Worm (Caenorhabditis elegans) whole organism, midembryonic: ENCODE data around the gene apt-9.

Source experiments
- T22C8.4 ChIP-seq: fragments of 200-800 bp; sonication (Bioruptor generic); IDR thresholded peaks from 2 replicates; pipeline ENCODE4 v1.3.6; 2022; ENCODE audit warnings: missing genetic modification characterization, missing compliant biosample characterization
- cog-1 ChIP-seq: sonication (generic microtip); optimal IDR thresholded peaks from 2 replicates; lab custom pipeline; 2016; ENCODE audit warnings: missing genetic modification characterization, missing compliant biosample characterization
- flt-1 ChIP-seq: fragments of 200-800 bp; sonication (Bioruptor generic); IDR thresholded peaks from 2 replicates; pipeline ENCODE4 v1.3.6; 2022; ENCODE audit warnings: missing genetic modification characterization, missing compliant biosample characterization
- klf-2 ChIP-seq: fragments of 200-800 bp; sonication (Bioruptor generic); conservative IDR thresholded peaks from 2 replicates; pipeline ENCODE4 v1.3.6; 2022; ENCODE audit warnings: missing genetic modification reagents, missing genetic modification characterization, missing compliant biosample characterization
- med-1 ChIP-seq: sonication (generic microtip); optimal IDR thresholded peaks from 2 replicates; lab custom pipeline; 2017; ENCODE audit warnings: missing genetic modification characterization, mild to moderate bottlenecking, missing compliant biosample characterization, antibody characterized with exemption, missing genetic modification reagents; ENCODE audit not compliant: insufficient read depth
- ref-1 ChIP-seq: fragments of 200-800 bp; sonication (Bioruptor generic); conservative IDR thresholded peaks from 2 replicates; pipeline ENCODE4 v1.3.6; 2022; ENCODE audit warnings: missing genetic modification reagents, missing genetic modification characterization, missing compliant biosample characterization
- tab-1 ChIP-seq: fragments of 200-800 bp; sonication (Bioruptor generic); IDR thresholded peaks from 2 replicates; pipeline ENCODE4 v1.3.6; 2022; ENCODE audit warnings: missing genetic modification characterization, missing compliant biosample characterization
- ztf-23 ChIP-seq: fragments of 200-800 bp; sonication (Bioruptor generic); IDR thresholded peaks from 2 replicates; pipeline ENCODE4 v1.3.6; 2022; ENCODE audit warnings: missing genetic modification reagents, missing genetic modification characterization, missing compliant biosample characterization
- ztf-29 ChIP-seq: fragments of 200-800 bp; sonication (Bioruptor generic); IDR thresholded peaks from 2 replicates; pipeline ENCODE4 v1.3.6; 2022; ENCODE audit warnings: missing genetic modification reagents, missing genetic modification characterization, missing compliant biosample characterization

apt-9 gene

ce11 chrX:11035563-11035962 lies 32.8 kb upstream of the apt-9 start:
- TF ChIP-seq tab-1 (GFP tag; lab: Robert Waterston, UW) (no peak), T22C8.4 (no peak), cog-1 (no peak), ztf-29 (no peak), flt-1 (GFP tag; lab: Robert Waterston, UW) (no peak), klf-2 (no peak), ref-1 (GFP tag; lab: Robert Waterston, UW) (no peak), med-1 (GFP tag; lab: Kevin White, UChicago) (no peak), ztf-23 (no peak)

- TF ChIP-seq ztf-29 (no peak), tab-1 (GFP tag; lab: Robert Waterston, UW) (no peak), med-1 (GFP tag; lab: Kevin White, UChicago) (no peak), cog-1 (no peak), ztf-23 (no peak), T22C8.4 (no peak), flt-1 (GFP tag; lab: Robert Waterston, UW) (no peak), klf-2 (no peak), ref-1 (GFP tag; lab: Robert Waterston, UW) (no peak)
Measured at ce11 chrX:11036114-11037087, 31.9 kb upstream of the apt-9 start.

- TF ChIP-seq ref-1 (GFP tag; lab: Robert Waterston, UW) (no peak), klf-2 (no peak), T22C8.4 (no peak), med-1 (GFP tag; lab: Kevin White, UChicago) (no peak), tab-1 (GFP tag; lab: Robert Waterston, UW) (no peak), ztf-29 (no peak), ztf-23 (no peak), cog-1 (no peak), flt-1 (GFP tag; lab: Robert Waterston, UW) (no peak)
Measured at ce11 chrX:11038221-11038620, 30.1 kb upstream of the apt-9 start.

ce11 chrX:11042777-11043176 lies 25.6 kb upstream of the apt-9 start, which contains the start of gene C09F12.3:
C09F12.3 (minus strand) TSS chrX:11042877.
- TF ChIP-seq ztf-29 (no peak), tab-1 (GFP tag; lab: Robert Waterston, UW) (no peak), flt-1 (GFP tag; lab: Robert Waterston, UW) (no peak)

- TF ChIP-seq ref-1 (GFP tag; lab: Robert Waterston, UW): no peak
- no peak for TF ChIP-seq cog-1
- TF ChIP-seq ztf-29: no peak
- no peak for TF ChIP-seq ztf-23
- TF ChIP-seq med-1 (GFP tag; lab: Kevin White, UChicago): no peak
- TF ChIP-seq flt-1 (GFP tag; lab: Robert Waterston, UW): no peak
Measured at ce11 chrX:11047183-11047582, 21.1 kb upstream of the apt-9 start, which contains the start of gene clc-1. clc-1 (plus strand) TSS chrX:11047446.

DNA sequence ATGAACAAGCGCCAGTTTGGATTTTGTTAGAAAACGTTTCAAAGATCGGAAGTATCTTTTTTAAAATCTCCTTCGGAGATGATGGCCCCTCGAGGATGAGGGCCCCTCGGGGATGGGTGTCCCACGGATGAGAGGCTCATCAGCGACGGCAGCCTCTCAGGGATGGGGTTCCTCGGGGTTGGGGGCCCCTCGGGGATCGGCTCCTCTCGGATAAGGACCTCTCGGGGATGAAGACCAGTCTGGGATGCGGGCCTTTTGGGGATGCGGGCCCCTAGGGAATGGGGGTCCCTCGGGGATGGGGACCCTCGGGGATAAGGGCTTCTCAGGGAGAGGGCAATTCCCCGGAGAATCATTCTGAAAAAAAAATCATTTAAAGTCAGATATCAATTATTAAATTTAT lies 18.0 kb upstream of the apt-9 start:
- no peak for TF ChIP-seq ztf-29

- TF ChIP-seq flt-1 (GFP tag; lab: Robert Waterston, UW) (no peak), ztf-23 (no peak), ref-1 (GFP tag; lab: Robert Waterston, UW) (no peak), klf-2 (no peak), cog-1 (no peak), ztf-29 (no peak), med-1 (GFP tag; lab: Kevin White, UChicago) (no peak)
Measured at ce11 chrX:11053615-11054014, 14.7 kb upstream of the apt-9 start, which contains the start of gene C09F12.2. C09F12.2 (plus strand) TSS chrX:11053915.

DNA sequence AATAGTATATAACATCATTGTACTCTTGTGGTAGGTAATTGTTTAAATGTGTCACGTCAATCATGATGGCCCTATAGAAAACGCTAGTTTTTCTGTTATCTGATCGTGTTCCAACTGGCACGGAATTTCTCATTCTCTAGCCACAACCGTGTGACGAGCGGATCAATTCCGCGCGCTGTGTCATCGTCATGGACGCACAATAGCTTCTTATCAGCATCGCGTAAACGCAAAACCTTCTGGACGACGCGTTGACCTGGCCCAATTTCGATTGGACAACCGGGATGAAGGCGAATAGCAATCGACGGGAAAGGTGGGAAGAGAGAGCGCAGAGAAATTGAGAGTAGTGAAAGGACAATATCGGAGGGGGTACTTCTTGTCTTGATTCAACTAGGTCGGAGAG lies 11.3 kb upstream of the apt-9 start, which contains the start of gene lpr-3:
lpr-3 (plus strand) TSS at position 374 of the 400 bp plus-strand sequence.
- no peak for TF ChIP-seq ztf-29
- no peak for TF ChIP-seq T22C8.4
- TF ChIP-seq klf-2: no peak
- no peak for TF ChIP-seq cog-1
- no peak for TF ChIP-seq ref-1 (GFP tag; lab: Robert Waterston, UW)
- TF ChIP-seq tab-1 (GFP tag; lab: Robert Waterston, UW): no peak
- no peak for TF ChIP-seq ztf-23
- no peak for TF ChIP-seq flt-1 (GFP tag; lab: Robert Waterston, UW)

DNA sequence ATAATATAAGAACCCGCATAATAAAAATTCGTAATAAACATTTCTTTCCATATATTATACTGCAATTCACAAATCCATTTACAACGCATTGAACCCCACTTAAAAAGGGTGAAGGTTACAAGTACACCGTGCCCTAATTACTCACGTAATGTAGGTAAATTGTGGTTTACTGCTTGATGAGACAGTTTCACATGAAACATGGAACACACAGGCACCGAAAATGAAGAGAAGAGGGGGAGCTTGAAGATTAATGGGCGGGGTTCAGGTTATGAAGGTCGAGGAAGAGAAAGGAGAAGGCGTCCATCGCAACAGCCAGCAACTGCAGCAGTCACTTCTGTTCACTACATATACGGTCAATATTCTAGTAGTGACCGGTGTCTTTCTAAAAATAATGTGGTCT lies 8.6 kb upstream of the apt-9 start, which contains the start of gene lpr-6:
lpr-6 (plus strand) TSS at position 251 of the 400 bp plus-strand sequence.
- TF ChIP-seq ztf-29: no peak
- no peak for TF ChIP-seq cog-1
- TF ChIP-seq flt-1 (GFP tag; lab: Robert Waterston, UW): no peak
- TF ChIP-seq ztf-23: no peak
- no peak for TF ChIP-seq klf-2
- no peak for TF ChIP-seq T22C8.4
- TF ChIP-seq tab-1 (GFP tag; lab: Robert Waterston, UW): no peak
- TF ChIP-seq med-1 (GFP tag; lab: Kevin White, UChicago): no peak
- no peak for TF ChIP-seq ref-1 (GFP tag; lab: Robert Waterston, UW)

DNA sequence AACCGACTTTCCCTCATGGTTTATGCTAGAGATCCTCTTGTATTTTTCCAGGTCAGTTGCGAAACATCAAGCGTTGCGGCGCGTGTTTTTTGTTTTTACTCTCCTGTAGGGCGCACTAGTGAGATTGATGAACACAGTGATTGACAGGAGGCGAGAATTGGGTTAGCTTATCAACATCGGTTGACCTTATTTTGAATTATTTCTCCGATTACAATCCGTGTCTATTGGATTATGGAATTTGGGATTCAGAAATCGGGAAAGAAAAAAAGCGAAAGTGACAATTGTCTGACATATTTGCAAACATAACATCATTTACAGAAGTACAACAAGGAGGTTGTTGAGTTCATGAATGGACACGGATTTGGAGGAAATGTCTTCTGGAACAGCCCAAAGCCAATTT lies 7.4 kb upstream of the apt-9 start:
- TF ChIP-seq tab-1 (GFP tag; lab: Robert Waterston, UW) (no peak), ztf-23 (no peak), ztf-29 (no peak), T22C8.4 (no peak), klf-2 (no peak), cog-1 (no peak), med-1 (GFP tag; lab: Kevin White, UChicago) (no peak), flt-1 (GFP tag; lab: Robert Waterston, UW) (no peak), ref-1 (GFP tag; lab: Robert Waterston, UW) (no peak)
